Fruit fly (Drosophila melanogaster) whole organism: ENCODE measurements around the gene Zw10.

Experiments
- CG8478 ChIP-seq: fragments of >200 bp; optimal IDR thresholded peaks from 2 replicates; lab custom pipeline; 2018; ENCODE audit warnings: inconsistent platforms
- pan ChIP-seq: fragments of >200 bp; optimal IDR thresholded peaks from 2 replicates; lab custom pipeline; 2017
- psq ChIP-seq: fragments of >200 bp; optimal IDR thresholded peaks from 2 replicates; lab custom pipeline; 2017
- usp ChIP-seq: fragments of >200 bp; optimal IDR thresholded peaks from 2 replicates; lab custom pipeline; 2017; ENCODE audit warnings: missing biosample characterization, missing genetic modification characterization, mixed read lengths

DNA sequence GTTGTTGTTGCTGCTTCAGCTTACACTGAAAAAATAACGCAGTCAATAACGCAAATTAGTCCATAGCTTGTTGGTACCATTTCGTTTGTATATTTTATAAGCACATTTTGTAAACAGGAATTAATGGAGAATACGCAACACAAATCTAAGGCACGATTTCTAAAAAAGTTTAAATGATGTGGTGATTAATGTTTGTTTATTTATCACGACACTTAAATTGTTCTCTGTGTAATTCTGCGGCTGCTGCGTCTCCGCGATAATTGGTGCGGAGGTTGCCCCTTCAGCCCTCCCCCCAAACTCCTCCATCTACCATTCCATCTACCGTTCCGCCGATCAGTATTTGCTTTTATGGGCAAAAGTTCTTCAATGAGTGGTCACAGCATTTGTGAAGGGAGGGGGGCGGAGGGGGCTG is 43.5 kb downstream of the Zw10 start:
- TF ChIP-seq CG8478 (no peak), psq (lab: Kevin White, UChicago) (no peak), usp (no peak), pan (lab: Kevin White, UChicago) (no peak)
